Worm (Caenorhabditis elegans) whole organism, young adult: ENCODE measurements around the gene R04B5.7.

Experiments used
- B0019.2 ChIP-seq: fragments of 200-800 bp; sonication (Bioruptor generic); conservative IDR thresholded peaks from 2 replicates; pipeline ENCODE4 v1.3.6; 2022; ENCODE audit warnings: missing genetic modification reagents, missing genetic modification characterization, missing compliant biosample characterization
- B0261.1 ChIP-seq: sonication (generic microtip); optimal IDR thresholded peaks from 2 replicates; lab custom pipeline; 2016; ENCODE audit warnings: mild to moderate bottlenecking, missing genetic modification characterization, moderate library complexity, missing compliant biosample characterization
- C17E4.6 ChIP-seq: fragments of 200-800 bp; sonication (Bioruptor generic); IDR thresholded peaks from 2 replicates; pipeline ENCODE4 v1.3.6; 2022; ENCODE audit warnings: missing genetic modification reagents, missing genetic modification characterization, missing compliant biosample characterization
- F22D6.2 ChIP-seq: sonication (generic microtip); optimal IDR thresholded peaks from 2 replicates; lab custom pipeline; 2016; ENCODE audit warnings: mild to moderate bottlenecking, missing genetic modification characterization, missing compliant biosample characterization
- F23B12.7 ChIP-seq: sonication (generic microtip); optimal IDR thresholded peaks from 2 replicates; lab custom pipeline; 2017; ENCODE audit warnings: missing genetic modification characterization, mild to moderate bottlenecking, missing compliant biosample characterization, antibody characterized with exemption, moderate library complexity; ENCODE audit not compliant: insufficient read depth
- F39B2.1 ChIP-seq: fragments of 200-800 bp; sonication (Bioruptor generic); IDR thresholded peaks from 2 replicates; pipeline ENCODE4 v1.3.6; 2022; ENCODE audit warnings: missing genetic modification reagents, missing genetic modification characterization, missing compliant biosample characterization
- F57C9.4 ChIP-seq: sonication (generic microtip); optimal IDR thresholded peaks from 2 replicates; lab custom pipeline; 2017; ENCODE audit warnings: mild to moderate bottlenecking, missing genetic modification characterization, missing compliant biosample characterization
- K12H6.12 ChIP-seq: fragments of 200-800 bp; sonication (Bioruptor generic); optimal IDR thresholded peaks from 2 replicates; lab custom pipeline; 2018; ENCODE audit warnings: mild to moderate bottlenecking, missing genetic modification characterization, missing compliant biosample characterization
- T07F8.4 ChIP-seq: sonication (generic microtip); optimal IDR thresholded peaks from 2 replicates; lab custom pipeline; 2016; ENCODE audit warnings: mild to moderate bottlenecking, missing genetic modification characterization, moderate library complexity, missing compliant biosample characterization
- attf-5 ChIP-seq: fragments of 200-800 bp; sonication (Bioruptor generic); optimal IDR thresholded peaks from 2 replicates; lab custom pipeline; 2018; ENCODE audit warnings: mild to moderate bottlenecking, missing genetic modification characterization, missing compliant biosample characterization
- cebp-1 ChIP-seq, 2 experiments: fragments of 200-800 bp in 1 of 2; sonication (Bioruptor generic) in 1 of 2; sonication (generic microtip) in 1 of 2; IDR thresholded peaks in 1 of 2; optimal IDR thresholded peaks in 1 of 2; 2 replicates each; pipeline versions ENCODE4 v1.3.6 to Lab custom; 2017 to 2022; ENCODE audit warnings: missing compliant biosample characterization in 2 of 2, missing genetic modification characterization in 2 of 2, mild to moderate bottlenecking in 1 of 2, missing genetic modification reagents in 1 of 2, moderate library complexity in 1 of 2
- ceh-100 ChIP-seq: fragments of 200-800 bp; sonication (Bioruptor generic); IDR thresholded peaks from 2 replicates; pipeline ENCODE4 v1.3.6; 2022; ENCODE audit warnings: missing genetic modification reagents, missing genetic modification characterization, missing compliant biosample characterization
- ceh-27 ChIP-seq: fragments of 200-800 bp; sonication (Bioruptor generic); optimal IDR thresholded peaks from 2 replicates; lab custom pipeline; 2018; ENCODE audit warnings: mild to moderate bottlenecking, missing genetic modification characterization, moderate library complexity, missing compliant biosample characterization
- ceh-40 ChIP-seq: fragments of 200-800 bp; sonication (Bioruptor generic); IDR thresholded peaks from 2 replicates; pipeline ENCODE4 v1.3.6; 2022; ENCODE audit warnings: missing genetic modification characterization, missing compliant biosample characterization
- die-1 ChIP-seq: sonication (generic microtip); optimal IDR thresholded peaks from 2 replicates; lab custom pipeline; 2016; ENCODE audit warnings: missing genotype, mild to moderate bottlenecking, missing genetic modification characterization, missing compliant biosample characterization
- dpl-1 ChIP-seq: fragments of 150-350 bp; optimal IDR thresholded peaks from 2 replicates; lab custom pipeline; 2014; ENCODE audit warnings: missing biosample characterization, missing genetic modification reagents, missing genetic modification characterization
- efl-1 ChIP-seq: fragments of 150-350 bp; optimal IDR thresholded peaks from 2 replicates; lab custom pipeline; 2014; ENCODE audit warnings: missing biosample characterization, missing genetic modification reagents, missing genetic modification characterization
- egrh-3 ChIP-seq: fragments of 200-800 bp; sonication (Bioruptor generic); IDR thresholded peaks from 2 replicates; pipeline ENCODE4 v1.3.6; 2022; ENCODE audit warnings: missing genetic modification reagents, missing genetic modification characterization, missing compliant biosample characterization
- ekl-4 ChIP-seq: fragments of 200-800 bp; sonication (Bioruptor generic); IDR thresholded peaks from 2 replicates; pipeline ENCODE4 v1.3.6; 2022; ENCODE audit warnings: missing genetic modification reagents, missing genetic modification characterization, missing compliant biosample characterization
- ets-4 ChIP-seq: fragments of 200-800 bp; sonication (Bioruptor generic); optimal IDR thresholded peaks from 2 replicates; lab custom pipeline; 2018; ENCODE audit warnings: mild to moderate bottlenecking, missing genetic modification characterization, missing compliant biosample characterization
- fkh-3 ChIP-seq: sonication (generic microtip); optimal IDR thresholded peaks from 2 replicates; lab custom pipeline; 2016; ENCODE audit warnings: mild to moderate bottlenecking, missing genetic modification characterization, missing compliant biosample characterization
- gei-17 ChIP-seq: fragments of 200-800 bp; sonication (Bioruptor generic); optimal IDR thresholded peaks from 2 replicates; lab custom pipeline; 2018; ENCODE audit warnings: mild to moderate bottlenecking, missing genetic modification characterization, missing compliant biosample characterization
- hmg-1.2 ChIP-seq: fragments of 200-800 bp; sonication (Bioruptor generic); IDR thresholded peaks from 2 replicates; pipeline ENCODE4 v1.3.6; 2022; ENCODE audit warnings: missing genetic modification reagents, missing genetic modification characterization, missing compliant biosample characterization
- hrde-1 ChIP-seq: sonication (generic microtip); optimal IDR thresholded peaks from 2 replicates; lab custom pipeline; 2016; ENCODE audit warnings: missing genetic modification characterization, mild to moderate bottlenecking, missing compliant biosample characterization, moderate library complexity, missing genotype, missing genetic modification reagents, borderline replicate concordance
- let-526 ChIP-seq: fragments of 200-800 bp; sonication (Bioruptor generic); IDR thresholded peaks from 2 replicates; pipeline ENCODE4 v1.3.6; 2022; ENCODE audit warnings: missing genetic modification reagents, missing genetic modification characterization, missing compliant biosample characterization
- lin-35 ChIP-seq, 3 experiments: fragments of 150-350 bp in 2 of 3; sonication (generic microtip) in 1 of 3; optimal IDR thresholded peaks; 2 replicates each; lab custom pipeline; 2014 to 2018; ENCODE audit warnings: missing biosample characterization in 3 of 3, missing genetic modification characterization in 3 of 3, missing genetic modification reagents in 3 of 3
- lin-54 ChIP-seq: fragments of 200-800 bp; sonication (Bioruptor generic); optimal IDR thresholded peaks from 2 replicates; lab custom pipeline; 2018; ENCODE audit warnings: mild to moderate bottlenecking, missing genetic modification characterization, missing compliant biosample characterization
- lir-1 ChIP-seq: fragments of 200-800 bp; sonication (Bioruptor generic); conservative IDR thresholded peaks from 2 replicates; pipeline ENCODE4 v1.3.6; 2022; ENCODE audit warnings: missing genetic modification reagents, missing genetic modification characterization, missing compliant biosample characterization
- lsl-1 ChIP-seq: fragments of 200-800 bp; sonication (Bioruptor generic); optimal IDR thresholded peaks from 2 replicates; lab custom pipeline; 2018; ENCODE audit warnings: mild to moderate bottlenecking, missing genetic modification characterization, moderate library complexity, missing compliant biosample characterization
- lsy-27 ChIP-seq: sonication (generic microtip); optimal IDR thresholded peaks from 2 replicates; lab custom pipeline; 2017; ENCODE audit warnings: missing genetic modification characterization, mild to moderate bottlenecking, missing compliant biosample characterization, antibody characterized with exemption, missing genotype, borderline replicate concordance; ENCODE audit not compliant: insufficient read depth
- madf-10 ChIP-seq: sonication (generic microtip); optimal IDR thresholded peaks from 2 replicates; lab custom pipeline; 2016; ENCODE audit warnings: mild to moderate bottlenecking, missing genetic modification characterization, missing compliant biosample characterization
- madf-3 ChIP-seq: fragments of 200-800 bp; sonication (Bioruptor generic); IDR thresholded peaks from 2 replicates; pipeline ENCODE4 v1.3.6; 2022; ENCODE audit warnings: missing genetic modification reagents, missing genetic modification characterization, missing compliant biosample characterization
- mes-4 ChIP-seq: sonication (generic microtip); optimal IDR thresholded peaks from 2 replicates; lab custom pipeline; 2016; ENCODE audit warnings: missing genotype, missing genetic modification characterization, missing compliant biosample characterization
- nfya-2 ChIP-seq: fragments of 200-800 bp; sonication (Bioruptor generic); IDR thresholded peaks from 2 replicates; pipeline ENCODE4 v1.3.6; 2022; ENCODE audit warnings: missing genetic modification reagents, missing genetic modification characterization, missing compliant biosample characterization
- nhr-120 ChIP-seq: fragments of 200-800 bp; sonication (Bioruptor generic); IDR thresholded peaks from 2 replicates; pipeline ENCODE4 v1.3.6; 2022; ENCODE audit warnings: missing genetic modification characterization, missing compliant biosample characterization
- nhr-179 ChIP-seq: sonication (generic microtip); optimal IDR thresholded peaks from 2 replicates; lab custom pipeline; 2016; ENCODE audit warnings: mild to moderate bottlenecking, missing genetic modification characterization, missing compliant biosample characterization
- nhr-80 ChIP-seq: sonication (generic microtip); optimal IDR thresholded peaks from 2 replicates; lab custom pipeline; 2016; ENCODE audit warnings: missing genetic modification characterization, missing compliant biosample characterization
- nhr-90 ChIP-seq: sonication (generic microtip); optimal IDR thresholded peaks from 2 replicates; lab custom pipeline; 2016; ENCODE audit warnings: missing genotype, mild to moderate bottlenecking, missing genetic modification characterization, missing compliant biosample characterization
- pbrm-1 ChIP-seq: fragments of 200-800 bp; sonication (Bioruptor generic); IDR thresholded peaks from 2 replicates; pipeline ENCODE4 v1.3.6; 2022; ENCODE audit warnings: missing genetic modification reagents, missing genetic modification characterization, missing compliant biosample characterization
- rec-8 ChIP-seq, 2 experiments: sonication (generic microtip); optimal IDR thresholded peaks; 2 replicates each; lab custom pipeline; 2016; ENCODE audit warnings: mild to moderate bottlenecking in 2 of 2, missing genetic modification characterization in 2 of 2, missing genetic modification reagents in 2 of 2, missing genotype in 2 of 2, missing biosample characterization in 1 of 2, missing compliant biosample characterization in 1 of 2, moderate library complexity in 1 of 2
- sdz-38 ChIP-seq: sonication (generic microtip); optimal IDR thresholded peaks from 2 replicates; lab custom pipeline; 2016; ENCODE audit warnings: missing genotype, missing genetic modification characterization, missing compliant biosample characterization
- sptf-2 ChIP-seq: fragments of 200-800 bp; sonication (Bioruptor generic); optimal IDR thresholded peaks from 2 replicates; lab custom pipeline; 2018; ENCODE audit warnings: mild to moderate bottlenecking, missing genetic modification characterization, missing compliant biosample characterization
- unc-130 ChIP-seq: sonication (generic microtip); optimal IDR thresholded peaks from 2 replicates; lab custom pipeline; 2016; ENCODE audit warnings: missing genetic modification reagents, missing genetic modification characterization, missing compliant biosample characterization
- unc-62 ChIP-seq: fragments of 150-350 bp; optimal IDR thresholded peaks from 2 replicates; lab custom pipeline; 2014; ENCODE audit warnings: missing biosample characterization, missing genetic modification reagents, missing genetic modification characterization
- zim-3 ChIP-seq: sonication (generic microtip); optimal IDR thresholded peaks from 2 replicates; lab custom pipeline; 2017; ENCODE audit warnings: mild to moderate bottlenecking, missing genetic modification characterization, moderate library complexity, missing compliant biosample characterization
- ztf-28 ChIP-seq: fragments of 200-800 bp; sonication (Bioruptor generic); IDR thresholded peaks from 2 replicates; pipeline ENCODE4 v1.3.6; 2022; ENCODE audit warnings: missing genetic modification reagents, missing genetic modification characterization, missing compliant biosample characterization
- ztf-6 ChIP-seq: fragments of 200-800 bp; sonication (Bioruptor generic); IDR thresholded peaks from 2 replicates; pipeline ENCODE4 v1.3.6; 2022; ENCODE audit warnings: missing genetic modification reagents, missing genetic modification characterization, missing compliant biosample characterization

Gene R04B5.7

ce11 chrV:10042254-10042653, 48.1 kb downstream of the R04B5.7 start (continued):
- TF ChIP-seq ceh-100 (GFP tag; lab: Robert Waterston, UW): no peak
- no peak for TF ChIP-seq unc-130
- no peak for TF ChIP-seq gei-17 (GFP tag; lab: Kevin White, UChicago)
- no peak for TF ChIP-seq let-526 (GFP tag; lab: Robert Waterston, UW)

ce11 chrV:10041484-10041883, 48.9 kb downstream of the R04B5.7 start:
- no peak for TF ChIP-seq sptf-2
- TF ChIP-seq ceh-100 (GFP tag; lab: Robert Waterston, UW): no peak
- TF ChIP-seq ceh-27 (GFP tag; lab: Kevin White, UChicago): peak; percentile 50
- no peak for TF ChIP-seq ceh-40 (GFP tag; lab: Robert Waterston, UW)
- TF ChIP-seq rec-8 (tag; optimal IDR thresholded peaks at IDR 0.05; lab: Kevin White, UChicago): no peak
- peak in 1 of 3 experiments; percentile 21 for TF ChIP-seq lin-35 (GFP tag; optimal IDR thresholded peaks at IDR 0.05; lab: Kevin White, UChicago)
- TF ChIP-seq hrde-1: no peak
- TF ChIP-seq lsl-1 (GFP tag; lab: Kevin White, UChicago): no peak
- no peak for TF ChIP-seq madf-3 (GFP tag; lab: Robert Waterston, UW)
- no peak for TF ChIP-seq nhr-90
- TF ChIP-seq K12H6.12: peak; percentile 47
- TF ChIP-seq dpl-1: no peak
- peak; percentile 12; the same call in 1 of the 2 replicates for TF ChIP-seq hmg-1.2 (GFP tag; lab: Robert Waterston, UW)
- no peak for TF ChIP-seq F39B2.1
- TF ChIP-seq attf-5: no peak
- TF ChIP-seq pbrm-1 (GFP tag; lab: Robert Waterston, UW): 0 out of 2 replicates have a peak, but pooled peaks have one; percentile 40
- no peak for TF ChIP-seq cebp-1 (GFP tag; IDR thresholded peaks at IDR 0.05; lab: Robert Waterston, UW)
- peak; percentile 20 for TF ChIP-seq cebp-1 (tag; optimal IDR thresholded peaks at IDR 0.05; lab: Kevin White, UChicago)
- 0 out of 2 replicates have a peak, but pooled peaks have one; percentile 7 for TF ChIP-seq ztf-28 (GFP tag; lab: Robert Waterston, UW)
- TF ChIP-seq nhr-80 (tag; lab: Kevin White, UChicago): peak; percentile 9
- TF ChIP-seq lir-1 (GFP tag; lab: Robert Waterston, UW): peak; percentile 92
- no peak for TF ChIP-seq B0019.2
- no peak for TF ChIP-seq mes-4 (tag; lab: Kevin White, UChicago)
- no peak for TF ChIP-seq nhr-179
- TF ChIP-seq ets-4 (GFP tag; lab: Kevin White, UChicago): no peak
- no peak for TF ChIP-seq ekl-4 (GFP tag; lab: Robert Waterston, UW)
- no peak for TF ChIP-seq F57C9.4

ce11 chrV:10039837-10040236, 50.5 kb downstream of the R04B5.7 start:
- no peak for TF ChIP-seq die-1 (tag; lab: Kevin White, UChicago)
- TF ChIP-seq ztf-6 (GFP tag; lab: Robert Waterston, UW): no peak
- no peak for TF ChIP-seq B0019.2
- peak; percentile 49 for TF ChIP-seq K12H6.12
- no peak for TF ChIP-seq unc-62 (GFP tag; lab: Kevin White, UChicago)
- TF ChIP-seq mes-4 (tag; lab: Kevin White, UChicago): no peak
- no peak for TF ChIP-seq zim-3 (tag; lab: Kevin White, UChicago)
- no peak for TF ChIP-seq efl-1 (GFP tag; lab: Kevin White, UChicago)
- TF ChIP-seq egrh-3 (GFP tag; lab: Robert Waterston, UW): peak; percentile 48
- TF ChIP-seq lsl-1 (GFP tag; lab: Kevin White, UChicago): no peak
- TF ChIP-seq nfya-2 (GFP tag; lab: Robert Waterston, UW): no peak
- TF ChIP-seq T07F8.4: no peak
- no peak for TF ChIP-seq C17E4.6 (GFP tag; lab: Robert Waterston, UW)
- TF ChIP-seq F23B12.7 (tag; lab: Kevin White, UChicago): no peak
- no peak for TF ChIP-seq fkh-3 (tag; lab: Kevin White, UChicago)
- no peak for TF ChIP-seq nhr-120 (GFP tag; lab: Robert Waterston, UW)
- peak; percentile 47 for TF ChIP-seq madf-10
- TF ChIP-seq F22D6.2 (tag; lab: Kevin White, UChicago): no peak
- TF ChIP-seq B0261.1: no peak
- no peak for TF ChIP-seq sdz-38 (tag; lab: Kevin White, UChicago)
- peak; percentile 36 for TF ChIP-seq lin-54 (GFP tag; lab: Kevin White, UChicago)
- TF ChIP-seq lsy-27 (tag; lab: Kevin White, UChicago): no peak
